Worm (Caenorhabditis elegans) whole organism, L4/young adult: ENCODE results near the gene C01G6.9.

Source experiments
- W03F9.2 ChIP-seq: fragments of 150-350 bp; optimal IDR thresholded peaks from 2 replicates; lab custom pipeline; 2014; ENCODE audit warnings: missing biosample characterization, missing genetic modification characterization
- him-1 ChIP-seq: sonication (generic microtip); optimal IDR thresholded peaks from 2 replicates; lab custom pipeline; 2016; ENCODE audit warnings: missing genotype, missing genetic modification reagents, missing genetic modification characterization, missing compliant biosample characterization

ce11 chrII:9304849-9305248 is 9.2 kb upstream of the C01G6.9 start:
- TF ChIP-seq W03F9.2 (tag; lab: Kevin White, UChicago), result no peak
- no peak for TF ChIP-seq him-1 (tag; lab: Kevin White, UChicago)
